Fruit fly (Drosophila melanogaster) whole organism, embryonic: ENCODE measurements around the gene Wdr33.

ENCODE experiments used
- CG10366 ChIP-seq: fragments of 200-800 bp; sonication (Bioruptor generic); IDR thresholded peaks from 2 replicates; pipeline ENCODE4 v1.3.6; 2022; ENCODE audit warnings: missing biosample characterization, missing genetic modification characterization
- CG12219 ChIP-seq: fragments of 200-800 bp; sonication (Bioruptor generic); optimal IDR thresholded peaks from 3 replicates; lab custom pipeline; 2018; ENCODE audit warnings: missing biosample characterization, mild to moderate bottlenecking, missing genetic modification characterization
- CG12769 ChIP-seq: fragments of 200-800 bp; sonication (Bioruptor generic); optimal IDR thresholded peaks from 2 replicates; lab custom pipeline; 2019; ENCODE audit warnings: missing biosample characterization, mild to moderate bottlenecking, missing genetic modification characterization, moderate library complexity
- CG14441 ChIP-seq: fragments of 200-800 bp; sonication (Bioruptor generic); IDR thresholded peaks from 2 replicates; pipeline ENCODE4 v1.3.6; 2022; ENCODE audit warnings: missing biosample characterization, missing genetic modification characterization
- CG1529 ChIP-seq: fragments of 200-800 bp; sonication (Bioruptor generic); optimal IDR thresholded peaks from 3 replicates; lab custom pipeline; 2018; ENCODE audit warnings: missing biosample characterization, missing genetic modification characterization
- CG16779 ChIP-seq: fragments of 200-800 bp; sonication (Bioruptor generic); IDR thresholded peaks from 2 replicates; pipeline ENCODE4 v1.3.6; 2022; ENCODE audit warnings: missing biosample characterization, missing genetic modification characterization
- CG17361 ChIP-seq: fragments of 200-800 bp; sonication (Bioruptor generic); IDR thresholded peaks from 3 replicates; pipeline ENCODE4 v1.3.6; 2022; ENCODE audit warnings: missing biosample characterization, missing genetic modification characterization
- CG34422 ChIP-seq: fragments of 200-800 bp; sonication (Bioruptor generic); IDR thresholded peaks from 3 replicates; pipeline ENCODE4 v1.3.6; 2022; ENCODE audit warnings: missing biosample characterization, missing genetic modification characterization
- CG4360 ChIP-seq: fragments of 200-800 bp; sonication (Bioruptor generic); IDR thresholded peaks from 2 replicates; pipeline ENCODE4 v1.3.6; 2022; ENCODE audit warnings: missing biosample characterization, missing genetic modification characterization
- CG6272 ChIP-seq: fragments of 200-800 bp; sonication (Bioruptor generic); IDR thresholded peaks from 2 replicates; pipeline ENCODE4 v1.3.6; 2022; ENCODE audit warnings: missing biosample characterization, missing genetic modification characterization
- CG7839 ChIP-seq: fragments of 200-800 bp; sonication (Bioruptor generic); optimal IDR thresholded peaks from 3 replicates; lab custom pipeline; 2018; ENCODE audit warnings: missing biosample characterization, mild to moderate bottlenecking, missing genetic modification characterization, moderate library complexity
- CG8089 ChIP-seq: fragments of 200-800 bp; sonication (Bioruptor generic); optimal IDR thresholded peaks from 3 replicates; lab custom pipeline; 2016; ENCODE audit warnings: missing biosample characterization, missing genetic modification characterization
- CG8290 ChIP-seq, 3 experiments: fragments of 200-800 bp; sonication (Bioruptor generic); optimal IDR thresholded peaks; 2 replicates each; lab custom pipeline; 2016 to 2019; ENCODE audit warnings: missing biosample characterization in 3 of 3, missing genetic modification characterization in 3 of 3, mild to moderate bottlenecking in 2 of 3, moderate library complexity in 1 of 3
- CG8359 ChIP-seq: fragments of 200-800 bp; sonication (Bioruptor generic); optimal IDR thresholded peaks from 2 replicates; lab custom pipeline; 2017; ENCODE audit warnings: missing biosample characterization, mild to moderate bottlenecking, missing genetic modification characterization, borderline replicate concordance
- CG9437 ChIP-seq: fragments of 200-800 bp; sonication (Bioruptor generic); optimal IDR thresholded peaks from 2 replicates; lab custom pipeline; 2018; ENCODE audit warnings: missing biosample characterization, mild to moderate bottlenecking, missing genetic modification characterization
- CTCF ChIP-seq: fragments of 200-800 bp; sonication (Bioruptor generic); optimal IDR thresholded peaks from 2 replicates; lab custom pipeline; 2017; ENCODE audit warnings: missing biosample characterization, mild to moderate bottlenecking, missing genetic modification characterization, moderate library complexity
- Dbx ChIP-seq: fragments of 200-800 bp; sonication (Bioruptor generic); IDR thresholded peaks from 3 replicates; pipeline ENCODE4 v1.3.6; 2022; ENCODE audit warnings: missing biosample characterization, missing genetic modification characterization
- Drgx ChIP-seq: fragments of 200-800 bp; sonication (Bioruptor generic); IDR thresholded peaks from 2 replicates; pipeline ENCODE4 v1.3.6; 2022; ENCODE audit warnings: missing biosample characterization, missing genetic modification characterization
- Fer2 ChIP-seq: fragments of 200-800 bp; sonication (Bioruptor generic); optimal IDR thresholded peaks from 2 replicates; lab custom pipeline; 2018; ENCODE audit warnings: missing biosample characterization, mild to moderate bottlenecking, missing genetic modification characterization, moderate library complexity
- Hmx ChIP-seq: fragments of 200-800 bp; sonication (Bioruptor generic); optimal IDR thresholded peaks from 2 replicates; lab custom pipeline; 2016; ENCODE audit warnings: missing biosample characterization, missing genetic modification characterization
- Lhr ChIP-seq: fragments of 200-800 bp; sonication (Bioruptor generic); optimal IDR thresholded peaks from 3 replicates; lab custom pipeline; 2017; ENCODE audit warnings: mild to moderate bottlenecking, missing biosample characterization, missing genetic modification reagents, missing genetic modification characterization
- Mes4 ChIP-seq: fragments of 200-800 bp; sonication (Bioruptor generic); optimal IDR thresholded peaks from 2 replicates; lab custom pipeline; 2016; ENCODE audit warnings: missing biosample characterization, missing genetic modification characterization
- Mrtf ChIP-seq: fragments of 200-800 bp; sonication (Bioruptor generic); IDR thresholded peaks from 3 replicates; pipeline ENCODE4 v1.3.6; 2022; ENCODE audit warnings: missing biosample characterization, missing genetic modification characterization
- NK7.1 ChIP-seq: fragments of 200-800 bp; sonication (Bioruptor generic); optimal IDR thresholded peaks from 3 replicates; lab custom pipeline; 2016; ENCODE audit warnings: missing biosample characterization, missing genetic modification characterization
- Neu2 ChIP-seq: fragments of 200-800 bp; sonication (Bioruptor generic); optimal IDR thresholded peaks from 3 replicates; lab custom pipeline; 2016; ENCODE audit warnings: missing biosample characterization, missing genetic modification characterization, borderline replicate concordance
- Sry-δ ChIP-seq: fragments of 200-800 bp; sonication (Bioruptor generic); optimal IDR thresholded peaks from 2 replicates; lab custom pipeline; 2016; ENCODE audit warnings: missing biosample characterization, missing genetic modification characterization
- ato ChIP-seq: fragments of 200-800 bp; sonication (Bioruptor generic); IDR thresholded peaks from 2 replicates; pipeline ENCODE4 v1.3.6; 2022; ENCODE audit warnings: missing biosample characterization, missing genetic modification characterization; ENCODE audit not compliant: partially characterized antibody
- az2 ChIP-seq: fragments of 200-800 bp; sonication (Bioruptor generic); optimal IDR thresholded peaks from 3 replicates; lab custom pipeline; 2016; ENCODE audit warnings: missing biosample characterization, missing genetic modification characterization
- cato ChIP-seq: fragments of 200-800 bp; sonication (Bioruptor generic); optimal IDR thresholded peaks from 2 replicates; lab custom pipeline; 2016; ENCODE audit warnings: missing biosample characterization, missing genetic modification characterization, borderline replicate concordance
- crc ChIP-seq: fragments of 200-800 bp; sonication (Bioruptor generic); optimal IDR thresholded peaks from 2 replicates; lab custom pipeline; 2016; ENCODE audit warnings: missing biosample characterization, missing genetic modification characterization
- crol ChIP-seq: fragments of 200-800 bp; sonication (Bioruptor generic); IDR thresholded peaks from 2 replicates; pipeline ENCODE4 v1.3.6; 2022; ENCODE audit warnings: missing biosample characterization, missing genetic modification characterization
- dmrt11E ChIP-seq: fragments of 200-800 bp; sonication (Bioruptor generic); optimal IDR thresholded peaks from 3 replicates; lab custom pipeline; 2018; ENCODE audit warnings: missing biosample characterization, mild to moderate bottlenecking, missing genetic modification characterization, moderate library complexity
- fu2 ChIP-seq: fragments of 200-800 bp; sonication (Bioruptor generic); optimal IDR thresholded peaks from 2 replicates; lab custom pipeline; 2016; ENCODE audit warnings: missing biosample characterization, missing genetic modification characterization
- gem ChIP-seq: fragments of 200-800 bp; sonication (Bioruptor generic); optimal IDR thresholded peaks from 2 replicates; lab custom pipeline; 2019; ENCODE audit warnings: missing biosample characterization, mild to moderate bottlenecking, missing genetic modification characterization, moderate library complexity
- gfzf ChIP-seq: fragments of 200-800 bp; sonication (Bioruptor generic); optimal IDR thresholded peaks from 2 replicates; lab custom pipeline; 2016; ENCODE audit warnings: missing biosample characterization, mild to moderate bottlenecking, missing genetic modification characterization, moderate library complexity
- gsb-n ChIP-seq: fragments of 200-800 bp; sonication (Bioruptor generic); optimal IDR thresholded peaks from 3 replicates; lab custom pipeline; 2018; ENCODE audit warnings: missing biosample characterization, mild to moderate bottlenecking, missing genetic modification characterization
- hb ChIP-seq: fragments of 200-800 bp; sonication (Bioruptor generic); IDR thresholded peaks from 3 replicates; pipeline ENCODE4 v1.3.6; 2022; ENCODE audit warnings: missing biosample characterization, missing genetic modification characterization; ENCODE audit not compliant: partially characterized antibody
- ken ChIP-seq: fragments of 200-800 bp; sonication (Bioruptor generic); IDR thresholded peaks from 3 replicates; pipeline ENCODE4 v1.3.6; 2022; ENCODE audit warnings: missing biosample characterization, missing genetic modification characterization
- luna ChIP-seq: fragments of 200-800 bp; sonication (Bioruptor generic); optimal IDR thresholded peaks from 2 replicates; lab custom pipeline; 2016; ENCODE audit warnings: missing biosample characterization, missing genetic modification characterization
- nau ChIP-seq: fragments of 200-800 bp; sonication (Bioruptor generic); optimal IDR thresholded peaks from 3 replicates; lab custom pipeline; 2017; ENCODE audit warnings: missing biosample characterization, mild to moderate bottlenecking, missing genetic modification characterization, missing genetic modification reagents
- oc ChIP-seq: fragments of 200-800 bp; sonication (Bioruptor generic); optimal IDR thresholded peaks from 2 replicates; lab custom pipeline; 2018; ENCODE audit warnings: missing biosample characterization, mild to moderate bottlenecking, missing genetic modification characterization, moderate library complexity
- p53 ChIP-seq: fragments of 200-800 bp; sonication (Bioruptor generic); optimal IDR thresholded peaks from 2 replicates; lab custom pipeline; 2016; ENCODE audit warnings: missing biosample characterization, missing genetic modification characterization
- repo ChIP-seq: fragments of 200-800 bp; sonication (Bioruptor generic); optimal IDR thresholded peaks from 2 replicates; lab custom pipeline; 2016; ENCODE audit warnings: missing biosample characterization, missing genetic modification characterization
- run ChIP-seq: fragments of 200-800 bp; sonication (Bioruptor generic); optimal IDR thresholded peaks from 3 replicates; lab custom pipeline; 2018; ENCODE audit warnings: missing biosample characterization, mild to moderate bottlenecking, missing genetic modification characterization
- salm ChIP-seq: fragments of 200-800 bp; sonication (Bioruptor generic); optimal IDR thresholded peaks from 2 replicates; lab custom pipeline; 2018; ENCODE audit warnings: missing biosample characterization, mild to moderate bottlenecking, missing genetic modification characterization
- schlank ChIP-seq: fragments of 200-800 bp; sonication (Bioruptor generic); optimal IDR thresholded peaks from 2 replicates; lab custom pipeline; 2018; ENCODE audit warnings: missing biosample characterization, mild to moderate bottlenecking, missing genetic modification characterization
- sd ChIP-seq: fragments of 200-800 bp; sonication (Bioruptor generic); optimal IDR thresholded peaks from 3 replicates; lab custom pipeline; 2018; ENCODE audit warnings: missing biosample characterization, mild to moderate bottlenecking, missing genetic modification characterization, moderate library complexity
- slbo ChIP-seq: fragments of 200-800 bp; sonication (Bioruptor generic); IDR thresholded peaks from 2 replicates; pipeline ENCODE4 v1.3.6; 2022; ENCODE audit warnings: missing biosample characterization, missing genetic modification characterization

Wdr33 gene

DNA sequence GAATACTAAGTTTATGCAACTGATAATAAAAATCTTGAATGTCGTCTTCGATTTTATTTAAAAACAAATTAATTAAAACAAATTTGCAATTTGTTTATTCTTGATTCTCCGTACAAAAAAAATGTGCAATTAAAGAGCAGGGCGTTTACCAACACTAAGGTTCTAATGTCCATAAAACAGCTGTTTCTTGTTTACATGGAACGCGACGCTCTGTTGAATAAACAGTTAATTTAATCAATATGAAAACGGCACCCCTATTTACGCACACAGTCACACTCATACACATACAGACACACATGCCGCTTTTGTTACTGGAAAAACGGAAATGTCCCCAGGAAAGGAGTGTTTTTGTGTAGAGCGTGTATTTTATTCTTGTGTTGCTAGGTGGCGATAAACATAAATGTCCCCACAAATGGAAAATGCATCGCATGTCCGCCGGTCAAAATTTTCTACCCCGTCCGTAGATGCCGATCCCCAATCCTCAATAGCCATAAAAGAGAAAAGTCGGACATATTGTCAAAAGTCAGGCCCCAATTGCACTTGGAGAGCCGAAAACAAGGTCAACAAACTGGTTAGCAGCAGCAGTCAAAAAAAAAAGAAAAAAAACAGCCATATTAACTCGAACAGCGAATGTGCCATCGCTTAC lies 37.3 kb upstream of the Wdr33 start (continued):
- TF ChIP-seq oc (tag; lab: Kevin White, UChicago) = peak; percentile 76
- no peak for TF ChIP-seq CG16779
- TF ChIP-seq schlank (tag; lab: Kevin White, UChicago) = peak; percentile 62
- TF ChIP-seq nau (GFP tag; lab: Kevin White, UChicago) = peak; percentile 83
- peak; percentile 79 for TF ChIP-seq CG1529 (GFP tag; lab: Kevin White, UChicago)
- TF ChIP-seq CG7839 (tag; lab: Kevin White, UChicago) = peak; percentile 57
- TF ChIP-seq luna (GFP tag; lab: Kevin White, UChicago) = no peak
- peak; percentile 78 for TF ChIP-seq gem
- TF ChIP-seq Hmx (GFP tag; lab: Kevin White, UChicago) = no peak
- TF ChIP-seq crol (GFP tag; lab: Robert Waterston, UW) = no peak
- TF ChIP-seq CG8089 = peak; percentile 79
- TF ChIP-seq Drgx (GFP tag; lab: Robert Waterston, UW) = no peak
- peak; percentile 39 for TF ChIP-seq Fer2 (tag; lab: Kevin White, UChicago)
- TF ChIP-seq NK7.1 = peak; percentile 75
- peak; percentile 68 for TF ChIP-seq Lhr (GFP tag; lab: Kevin White, UChicago)
- TF ChIP-seq CG12219 (GFP tag; lab: Kevin White, UChicago) = peak; percentile 75
- TF ChIP-seq CTCF (GFP tag; lab: Kevin White, UChicago) = peak; percentile 45
- peak; percentile 50 for TF ChIP-seq crc (GFP tag; lab: Kevin White, UChicago)
- TF ChIP-seq Neu2 (GFP tag; lab: Kevin White, UChicago) = no peak

- TF ChIP-seq CG12769 (peak; percentile 83), CG34422 (GFP tag; lab: Robert Waterston, UW) (no peak), Mes4 (GFP tag; lab: Kevin White, UChicago) (peak; percentile 98), slbo (GFP tag; lab: Robert Waterston, UW) (no peak), fu2 (peak; percentile 88), Mrtf (GFP tag; lab: Robert Waterston, UW) (no peak), cato (GFP tag; lab: Kevin White, UChicago) (peak; percentile 76), CG8290 (GFP tag; optimal IDR thresholded peaks at IDR 0.05; lab: Kevin White, UChicago) (peak; percentile 95), CG8290 (tag; optimal IDR thresholded peaks at IDR 0.05; lab: Kevin White, UChicago) (peak; percentile 88 to 97), CG14441 (GFP tag; lab: Robert Waterston, UW) (no peak), CG10366 (GFP tag; lab: Robert Waterston, UW) (no peak), CG4360 (GFP tag; lab: Robert Waterston, UW) (no peak), hb (GFP tag; lab: Robert Waterston, UW) (no peak), ken (no peak), Dbx (no peak), Sry-δ (GFP tag; lab: Kevin White, UChicago) (peak; percentile 99), p53 (GFP tag; lab: Kevin White, UChicago) (peak; percentile 90), gsb-n (peak; percentile 85), az2 (peak; percentile 74), repo (peak; percentile 81), run (tag; lab: Kevin White, UChicago) (peak; percentile 75), CG6272 (GFP tag; lab: Robert Waterston, UW) (peak; percentile 49; the same call in 1 of the 2 replicates), dmrt11E (tag; lab: Kevin White, UChicago) (peak; percentile 84), salm (tag; lab: Kevin White, UChicago) (peak; percentile 82), gfzf (GFP tag; lab: Kevin White, UChicago) (peak; percentile 72), CG8359 (GFP tag; lab: Kevin White, UChicago) (peak; percentile 85), sd (tag; lab: Kevin White, UChicago) (no peak), luna (GFP tag; lab: Kevin White, UChicago) (peak; percentile 93), CG17361 (GFP tag; lab: Robert Waterston, UW) (no peak), ato (no peak), CG9437 (GFP tag; lab: Kevin White, UChicago) (peak; percentile 82)
These were observed 36.1 kb upstream of the Wdr33 start, which contains the start of the genes Dph4, Spec2 and RpL13A for dm6 chr3R:5624115-5624878. Dph4 (minus strand) TSS chr3R:5624125. Spec2 (minus strand) TSS chr3R:5624125. RpL13A (plus strand) TSS chr3R:5624474.
